Worm (Caenorhabditis elegans): ENCODE measurements around the gene pfd-5.

pfd-5 gene

DNA sequence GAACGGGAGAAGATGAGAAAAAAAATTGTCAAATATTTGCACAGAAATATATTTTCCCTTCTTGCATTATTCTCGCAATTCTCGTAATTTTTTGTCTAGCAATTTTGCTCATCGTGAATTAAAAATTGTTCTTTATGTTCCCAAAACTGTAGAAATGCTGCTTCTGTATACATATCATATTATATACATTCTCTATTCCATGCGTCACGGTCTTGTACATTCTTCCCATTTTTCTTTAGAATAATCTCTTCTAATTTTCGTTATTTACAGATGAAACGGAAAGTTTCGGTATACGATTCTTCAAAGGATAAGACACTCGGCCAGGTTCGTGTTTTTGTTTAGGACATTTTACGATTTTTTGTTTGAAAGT is 31.1 kb downstream of the pfd-5 start, which contains the start of gene acs-4:
Gene acs-4 (plus strand): TSS at position 271 of the 370 bp plus-strand sequence.
- TF ChIP-seq cog-1 (tag; optimal IDR thresholded peaks at IDR 0.05) (no peak), ztf-29 (GFP tag; IDR thresholded peaks at IDR 0.05) (no peak), ztf-23 (GFP tag; IDR thresholded peaks at IDR 0.05) (no peak), klf-2 (GFP tag; conservative IDR thresholded peaks at IDR 0.05) (no peak), tab-1 (GFP tag; IDR thresholded peaks at IDR 0.05) (no peak), flt-1 (GFP tag; IDR thresholded peaks at IDR 0.05) (no peak), ref-1 (GFP tag; conservative IDR thresholded peaks at IDR 0.05) (no peak), T22C8.4 (GFP tag; IDR thresholded peaks at IDR 0.05) (no peak), med-1 (GFP tag; optimal IDR thresholded peaks at IDR 0.05; ENCODE audit: insufficient read depth) (no peak)

ce11 chrIII:7166664-7167567 is 31.8 kb downstream of the pfd-5 start:
- TF ChIP-seq tab-1 (GFP tag; IDR thresholded peaks at IDR 0.05) (no peak), cog-1 (tag; optimal IDR thresholded peaks at IDR 0.05) (no peak), ztf-23 (GFP tag; IDR thresholded peaks at IDR 0.05) (no peak), ref-1 (GFP tag; conservative IDR thresholded peaks at IDR 0.05) (no peak), klf-2 (GFP tag; conservative IDR thresholded peaks at IDR 0.05) (no peak), T22C8.4 (GFP tag; IDR thresholded peaks at IDR 0.05) (no peak), med-1 (GFP tag; optimal IDR thresholded peaks at IDR 0.05; ENCODE audit: insufficient read depth) (no peak), flt-1 (GFP tag; IDR thresholded peaks at IDR 0.05) (no peak), ztf-29 (GFP tag; IDR thresholded peaks at IDR 0.05) (no peak)

DNA sequence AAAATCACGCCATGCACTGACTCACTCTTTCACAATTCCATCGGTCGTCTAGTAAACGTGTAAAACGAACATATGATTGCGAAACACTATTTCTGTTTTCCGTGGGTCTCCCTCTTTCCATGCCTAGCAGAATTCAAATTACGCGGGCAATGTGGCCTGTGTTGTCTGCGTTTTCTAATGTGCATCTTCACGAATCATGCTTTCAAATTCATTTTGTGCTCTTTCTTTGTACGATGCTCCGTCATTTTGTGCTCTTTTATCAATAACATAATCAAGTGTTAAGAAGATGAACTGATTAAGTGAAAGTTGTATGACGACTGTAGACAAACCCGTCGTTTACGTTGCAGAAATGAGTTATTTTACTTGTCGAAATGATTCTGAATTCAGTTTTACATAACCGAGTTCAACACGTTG is 32.9 kb downstream of the pfd-5 start:
- TF ChIP-seq ref-1 (GFP tag; conservative IDR thresholded peaks at IDR 0.05): no peak
- TF ChIP-seq ztf-29 (GFP tag; IDR thresholded peaks at IDR 0.05): no peak
- TF ChIP-seq tab-1 (GFP tag; IDR thresholded peaks at IDR 0.05): no peak

DNA sequence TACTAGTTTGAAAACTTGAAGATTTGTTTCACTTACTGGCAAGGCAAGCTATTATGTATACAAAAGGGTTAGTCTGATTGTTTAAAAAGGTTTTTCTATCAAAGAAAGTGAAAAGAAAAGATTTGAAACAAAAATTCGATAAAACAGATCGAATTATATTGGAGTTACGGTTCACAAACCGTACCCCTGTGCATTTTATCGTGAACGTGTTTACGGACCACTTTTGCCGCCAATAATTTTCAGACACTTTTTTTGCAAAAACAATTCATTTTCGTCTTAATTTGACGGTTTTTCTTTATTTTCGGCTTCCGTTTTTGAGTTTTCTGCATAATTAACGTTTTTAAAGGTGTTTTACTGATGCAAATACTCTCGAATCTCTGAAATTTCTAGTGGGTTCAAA is 33.4 kb downstream of the pfd-5 start:
- no peak for TF ChIP-seq klf-2 (GFP tag; conservative IDR thresholded peaks at IDR 0.05)
- no peak for TF ChIP-seq ztf-23 (GFP tag; IDR thresholded peaks at IDR 0.05)
- TF ChIP-seq T22C8.4 (GFP tag; IDR thresholded peaks at IDR 0.05): no peak
- no peak for TF ChIP-seq med-1 (GFP tag; optimal IDR thresholded peaks at IDR 0.05; ENCODE audit: insufficient read depth)
- TF ChIP-seq ztf-29 (GFP tag; IDR thresholded peaks at IDR 0.05): no peak
- no peak for TF ChIP-seq ref-1 (GFP tag; conservative IDR thresholded peaks at IDR 0.05)
- no peak for TF ChIP-seq tab-1 (GFP tag; IDR thresholded peaks at IDR 0.05)
- TF ChIP-seq cog-1 (tag; optimal IDR thresholded peaks at IDR 0.05): no peak
- TF ChIP-seq flt-1 (GFP tag; IDR thresholded peaks at IDR 0.05): no peak

DNA sequence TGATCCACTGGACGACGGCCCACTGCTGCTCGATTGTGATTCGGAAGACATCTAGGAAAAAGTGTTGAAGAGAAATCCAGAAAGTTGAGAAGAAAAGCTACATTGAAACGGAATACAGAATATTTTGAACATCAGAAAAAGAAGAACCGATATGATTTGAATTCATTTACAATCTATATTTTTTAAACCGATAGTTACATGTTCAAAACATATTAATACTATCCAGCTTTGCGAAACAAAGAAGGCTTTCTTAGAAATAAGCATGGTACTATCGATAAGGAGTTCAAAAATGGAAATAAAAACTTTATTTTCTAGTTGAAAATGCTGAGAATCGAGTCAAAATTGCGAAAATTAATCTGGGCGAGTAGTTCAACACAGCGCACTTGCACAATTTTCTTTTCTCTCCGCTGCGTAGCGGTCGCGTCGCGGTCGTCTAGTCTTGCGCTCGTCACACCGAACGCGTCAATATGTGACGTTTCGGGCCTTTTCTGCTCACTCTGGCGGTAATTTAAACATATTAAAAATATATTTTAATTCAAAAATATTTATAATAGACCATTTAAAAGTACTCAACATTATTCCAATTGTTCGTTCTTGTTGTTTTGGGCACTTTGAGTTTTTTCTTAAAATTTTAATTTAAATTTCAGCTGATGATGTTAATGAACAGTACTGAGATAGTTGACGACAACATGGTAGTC is 36.5 kb downstream of the pfd-5 start, which contains the start of the genes syf-2 and K04G7.1:
Gene syf-2 (minus strand): TSS at position 51 of the 698 bp plus-strand sequence.
Gene K04G7.1 (plus strand): TSS at position 648 of the 698 bp plus-strand sequence.
- TF ChIP-seq cog-1 (tag; optimal IDR thresholded peaks at IDR 0.05) (peak; percentile 75), med-1 (GFP tag; optimal IDR thresholded peaks at IDR 0.05; ENCODE audit: insufficient read depth) (no peak), ztf-23 (GFP tag; IDR thresholded peaks at IDR 0.05) (peak; percentile 67; the same call in 1 of the 2 replicates)

- TF ChIP-seq ref-1 (GFP tag; conservative IDR thresholded peaks at IDR 0.05) (no peak), klf-2 (GFP tag; conservative IDR thresholded peaks at IDR 0.05) (no peak), ztf-23 (GFP tag; IDR thresholded peaks at IDR 0.05) (no peak), cog-1 (tag; optimal IDR thresholded peaks at IDR 0.05) (no peak), ztf-29 (GFP tag; IDR thresholded peaks at IDR 0.05) (no peak)
Observed at ce11 chrIII:7161055-7161454, 37.6 kb downstream of the pfd-5 start, which contains the start of gene rnp-7. rnp-7 (minus strand) TSS chrIII:7161155.

DNA sequence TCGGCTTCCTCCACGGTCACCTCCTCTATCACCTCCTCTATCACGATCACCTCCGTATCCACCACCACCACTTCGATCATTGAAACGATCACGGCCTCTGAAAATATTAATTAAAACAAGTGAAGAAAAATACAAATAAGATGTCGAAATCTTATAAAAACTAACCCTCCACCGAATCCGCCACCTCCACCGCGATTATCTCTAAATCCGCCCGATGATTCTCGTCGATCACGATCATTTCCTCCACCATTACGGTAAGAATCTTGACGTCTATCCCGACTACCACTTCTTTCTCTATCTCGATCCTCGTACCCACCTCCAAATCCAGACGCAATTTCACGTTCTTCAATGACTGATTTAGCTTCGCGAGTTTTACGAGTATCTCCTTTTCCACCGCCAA is 39.4 kb downstream of the pfd-5 start:
- TF ChIP-seq med-1 (GFP tag; optimal IDR thresholded peaks at IDR 0.05; ENCODE audit: insufficient read depth) (no peak), cog-1 (tag; optimal IDR thresholded peaks at IDR 0.05) (no peak), tab-1 (GFP tag; IDR thresholded peaks at IDR 0.05) (no peak), ref-1 (GFP tag; conservative IDR thresholded peaks at IDR 0.05) (no peak), T22C8.4 (GFP tag; IDR thresholded peaks at IDR 0.05) (no peak), flt-1 (GFP tag; IDR thresholded peaks at IDR 0.05) (no peak), ztf-23 (GFP tag; IDR thresholded peaks at IDR 0.05) (no peak), ztf-29 (GFP tag; IDR thresholded peaks at IDR 0.05) (no peak)

ce11 chrIII:7158709-7159108 is 40.0 kb downstream of the pfd-5 start, which contains the start of gene nuo-4:
nuo-4 (minus strand) TSS chrIII:7158809.
- 0 out of 2 replicates have a peak, but pooled peaks have one; percentile 38 for TF ChIP-seq flt-1 (GFP tag; IDR thresholded peaks at IDR 0.05)
- no peak for TF ChIP-seq tab-1 (GFP tag; IDR thresholded peaks at IDR 0.05)
- no peak for TF ChIP-seq T22C8.4 (GFP tag; IDR thresholded peaks at IDR 0.05)

ce11 chrIII:7155631-7156030 is 43.1 kb downstream of the pfd-5 start:
- TF ChIP-seq ztf-29 (GFP tag; IDR thresholded peaks at IDR 0.05) (no peak), flt-1 (GFP tag; IDR thresholded peaks at IDR 0.05) (peak; percentile 73; the same call in 1 of the 2 replicates), ztf-23 (GFP tag; IDR thresholded peaks at IDR 0.05) (peak; percentile 69; the same call in 1 of the 2 replicates), T22C8.4 (GFP tag; IDR thresholded peaks at IDR 0.05) (no peak), cog-1 (tag; optimal IDR thresholded peaks at IDR 0.05) (peak; percentile 82)

ce11 chrIII:7154526-7154925 is 44.2 kb downstream of the pfd-5 start:
- no peak for TF ChIP-seq tab-1 (GFP tag; IDR thresholded peaks at IDR 0.05)
- TF ChIP-seq ztf-23 (GFP tag; IDR thresholded peaks at IDR 0.05): no peak
- no peak for TF ChIP-seq flt-1 (GFP tag; IDR thresholded peaks at IDR 0.05)
- no peak for TF ChIP-seq cog-1 (tag; optimal IDR thresholded peaks at IDR 0.05)
- no peak for TF ChIP-seq med-1 (GFP tag; optimal IDR thresholded peaks at IDR 0.05; ENCODE audit: insufficient read depth)
- TF ChIP-seq T22C8.4 (GFP tag; IDR thresholded peaks at IDR 0.05): no peak
- TF ChIP-seq ztf-29 (GFP tag; IDR thresholded peaks at IDR 0.05): no peak
- TF ChIP-seq klf-2 (GFP tag; conservative IDR thresholded peaks at IDR 0.05): no peak
- no peak for TF ChIP-seq ref-1 (GFP tag; conservative IDR thresholded peaks at IDR 0.05)

Measured in whole organism, midembryonic.